Fruit fly (Drosophila melanogaster): ENCODE data around the gene Ctps.

Ctps gene

dm6 chr3L:15079278-15079677, 18.4 kb upstream of the Ctps start (continued):
- TF ChIP-seq sc (optimal IDR thresholded peaks at IDR 0.05) (no peak), sc (GFP tag; optimal IDR thresholded peaks at IDR 0.05) (no peak), Myb (GFP tag; optimal IDR thresholded peaks at IDR 0.05) (peak; percentile 86), NfI (GFP tag; optimal IDR thresholded peaks at IDR 0.05) (no peak), Hmr (GFP tag; optimal IDR thresholded peaks at IDR 0.05) (no peak), bcd (GFP tag; optimal IDR thresholded peaks at IDR 0.05) (peak; percentile 10), chinmo (GFP tag; IDR thresholded peaks at IDR 0.05; ENCODE audit: partially characterized antibody) (peak; percentile 86; the same call in 1 of the 4 replicates), NFAT (GFP tag; IDR thresholded peaks at IDR 0.05) (peak; percentile 37; the same call in 1 of the 2 replicates), CG7745 (tag; optimal IDR thresholded peaks at IDR 0.05) (no peak), CG16863 (GFP tag; optimal IDR thresholded peaks at IDR 0.05) (no peak), unc-4 (GFP tag; IDR thresholded peaks at IDR 0.05; ENCODE audit: partially characterized antibody) (no peak), CG4328 (GFP tag; optimal IDR thresholded peaks at IDR 0.05) (no peak)

DNA sequence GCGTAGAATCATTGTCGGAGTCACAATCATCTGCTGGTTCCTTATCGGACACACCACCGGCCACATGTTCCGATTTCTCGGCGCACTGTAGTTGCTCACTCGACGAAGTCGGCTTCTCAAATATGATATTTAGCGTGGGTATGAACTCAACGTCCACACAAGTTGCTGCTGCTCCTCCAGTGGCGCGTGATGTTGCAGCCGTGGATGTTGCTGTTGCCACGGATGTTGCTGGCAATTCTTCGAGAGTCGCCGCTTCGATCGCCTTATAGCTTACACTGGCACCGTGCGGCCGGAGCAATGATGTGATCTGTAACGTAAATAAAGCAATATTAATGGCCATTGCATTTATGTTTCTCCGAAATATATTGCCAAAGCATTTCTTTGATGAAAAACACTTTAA, 13.4 kb upstream of the Ctps start:
- TF ChIP-seq CG5180 (GFP tag; optimal IDR thresholded peaks at IDR 0.05) (peak; percentile 8), CG1792 (GFP tag; optimal IDR thresholded peaks at IDR 0.05) (no peak), so (GFP tag; IDR thresholded peaks at IDR 0.05) (no peak), ro (GFP tag; IDR thresholded peaks at IDR 0.05) (no peak), CG11504 (tag; optimal IDR thresholded peaks at IDR 0.05) (peak; percentile 97), CG30431 (GFP tag; optimal IDR thresholded peaks at IDR 0.05) (no peak), H2.0 (GFP tag; IDR thresholded peaks at IDR 0.05) (no peak), CG8924 (tag; optimal IDR thresholded peaks at IDR 0.05) (no peak), CG13287 (GFP tag; IDR thresholded peaks at IDR 0.05; ENCODE audit: partially characterized antibody) (no peak), CG6175 (GFP tag; IDR thresholded peaks at IDR 0.05) (0 out of 3 replicates have a peak, but pooled peaks have one; percentile 25), CG13123 (GFP tag; optimal IDR thresholded peaks at IDR 0.05) (no peak), Myb (GFP tag; optimal IDR thresholded peaks at IDR 0.05) (no peak), maf-S (GFP tag; optimal IDR thresholded peaks at IDR 0.05) (no peak), chif (GFP tag; optimal IDR thresholded peaks at IDR 0.05) (no peak), GATAe (GFP tag; conservative IDR thresholded peaks at IDR 0.05) (no peak), CG11398 (GFP tag; optimal IDR thresholded peaks at IDR 0.05) (no peak), CG2199 (GFP tag; IDR thresholded peaks at IDR 0.05) (peak; percentile 96), shn (GFP tag; optimal IDR thresholded peaks at IDR 0.05) (no peak), Med (GFP tag) (peak; percentile 1), CG7357 (GFP tag; IDR thresholded peaks at IDR 0.05) (no peak)

DNA sequence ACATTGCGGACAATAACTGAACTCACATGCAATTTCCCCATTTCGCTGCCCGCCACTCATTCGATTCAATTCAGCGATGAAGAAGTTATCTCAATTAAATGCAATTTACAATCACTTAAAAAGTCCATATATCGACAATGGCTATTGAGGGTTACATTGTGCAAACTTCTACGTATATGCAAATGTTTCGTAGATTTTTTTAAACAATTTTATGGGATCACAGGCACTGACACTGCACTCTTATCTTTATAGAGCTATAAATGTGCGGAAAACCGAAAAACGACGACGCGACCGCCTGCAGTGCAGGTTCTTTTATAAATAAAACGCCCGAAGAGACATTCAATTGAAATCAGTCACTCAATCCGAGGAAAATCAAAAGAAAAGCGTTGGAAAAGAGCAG, 9.4 kb upstream of the Ctps start:
- no peak for TF ChIP-seq Fer2 (tag; optimal IDR thresholded peaks at IDR 0.05)
- TF ChIP-seq Atf3 (GFP tag; optimal IDR thresholded peaks at IDR 0.05), result no peak
- TF ChIP-seq Abd-B (GFP tag; optimal IDR thresholded peaks at IDR 0.05), result no peak
- TF ChIP-seq CG17361 (GFP tag; IDR thresholded peaks at IDR 0.05), result no peak
- no peak for TF ChIP-seq CG12659 (GFP tag; optimal IDR thresholded peaks at IDR 0.05)
- TF ChIP-seq chif (GFP tag; optimal IDR thresholded peaks at IDR 0.05), result no peak
- no peak for TF ChIP-seq vnd (GFP tag; IDR thresholded peaks at IDR 0.05; ENCODE audit: partially characterized antibody)
- no peak for TF ChIP-seq D19B (GFP tag; optimal IDR thresholded peaks at IDR 0.05)
- no peak for TF ChIP-seq cas (GFP tag; IDR thresholded peaks at IDR 0.05)
- no peak for TF ChIP-seq CG7745 (tag; optimal IDR thresholded peaks at IDR 0.05)
- peak; percentile 32 for TF ChIP-seq CG15479 (GFP tag; optimal IDR thresholded peaks at IDR 0.05)
- no peak for TF ChIP-seq Dad (GFP tag; optimal IDR thresholded peaks at IDR 0.05)
- peak; percentile 89; the same call in 1 of the 3 replicates for TF ChIP-seq CG2199 (GFP tag; IDR thresholded peaks at IDR 0.05)
- TF ChIP-seq cato (GFP tag; optimal IDR thresholded peaks at IDR 0.05; ENCODE audit: borderline replicate concordance), result no peak
- TF ChIP-seq Trl (optimal IDR thresholded peaks at IDR 0.05), result peak in 1 of 2 experiments; percentile 37
- no peak for TF ChIP-seq Trl (GFP tag; optimal IDR thresholded peaks at IDR 0.05)
- TF ChIP-seq CG14014 (GFP tag; IDR thresholded peaks at IDR 0.05), result no peak
- TF ChIP-seq Hr51 (GFP tag; optimal IDR thresholded peaks at IDR 0.05), result no peak
- TF ChIP-seq CG10267 (tag; optimal IDR thresholded peaks at IDR 0.05), result no peak
- no peak for TF ChIP-seq Nf-YC (tag; optimal IDR thresholded peaks at IDR 0.05)
- TF ChIP-seq CG1529 (GFP tag; optimal IDR thresholded peaks at IDR 0.05), result no peak
- no peak for TF ChIP-seq CG9727 (GFP tag; optimal IDR thresholded peaks at IDR 0.05)

All from whole organism, embryonic.